Fruit fly (Drosophila melanogaster): ENCODE results near the gene wake.

The wake gene

dm6 chr3R:22590668-22591275, 48.8 kb upstream of the wake start (continued):
- TF ChIP-seq Hr51 (GFP tag; optimal IDR thresholded peaks at IDR 0.05) (peak; percentile 23 to 72), CG17912 (GFP tag; optimal IDR thresholded peaks at IDR 0.05) (no peak), CG18764 (GFP tag; optimal IDR thresholded peaks at IDR 0.05) (peak; percentile 16), Rfx (GFP tag; IDR thresholded peaks at IDR 0.05) (no peak), gcm2 (GFP tag; optimal IDR thresholded peaks at IDR 0.05) (no peak), sc (optimal IDR thresholded peaks at IDR 0.05) (no peak), sc (GFP tag; optimal IDR thresholded peaks at IDR 0.05) (peak; percentile 79), CG9817 (tag; optimal IDR thresholded peaks at IDR 0.05) (peak; percentile 18), CG2199 (GFP tag; IDR thresholded peaks at IDR 0.05) (peak; percentile 90; the same call in 2 of the 3 replicates), H2.0 (GFP tag; IDR thresholded peaks at IDR 0.05) (no peak), croc (GFP tag; conservative IDR thresholded peaks at IDR 0.05) (peak; percentile 62), CG7987 (GFP tag; optimal IDR thresholded peaks at IDR 0.05) (no peak), tx (GFP tag; optimal IDR thresholded peaks at IDR 0.05) (peak; percentile 36), CG10431 (GFP tag; optimal IDR thresholded peaks at IDR 0.05) (peak; percentile 14), Trl (optimal IDR thresholded peaks at IDR 0.05) (no peak), Trl (GFP tag; optimal IDR thresholded peaks at IDR 0.05) (peak; percentile 10), ttk (GFP tag; IDR thresholded peaks at IDR 0.05) (0 out of 2 replicates have a peak, but pooled peaks have one; percentile 34), zf30C (GFP tag; optimal IDR thresholded peaks at IDR 0.05) (no peak), bowl (GFP tag; IDR thresholded peaks at IDR 0.05) (no peak), oc (tag; optimal IDR thresholded peaks at IDR 0.05) (peak; percentile 51), Elba2 (GFP tag; optimal IDR thresholded peaks at IDR 0.05) (no peak), cato (GFP tag; optimal IDR thresholded peaks at IDR 0.05; ENCODE audit: borderline replicate concordance) (peak; percentile 35), sna (GFP tag; IDR thresholded peaks at IDR 0.05; ENCODE audit: partially characterized antibody) (no peak), Ssrp (tag; optimal IDR thresholded peaks at IDR 0.05) (peak; percentile 86), Jarid2 (GFP tag; optimal IDR thresholded peaks at IDR 0.05) (no peak), CG32772 (GFP tag; IDR thresholded peaks at IDR 0.05) (peak; percentile 33; the same call in 1 of the 2 replicates), sens-2 (GFP tag; IDR thresholded peaks at IDR 0.05) (no peak), Camta (GFP tag; optimal IDR thresholded peaks at IDR 0.05) (peak; percentile 39), Nf-YB (GFP tag; optimal IDR thresholded peaks at IDR 0.05) (peak; percentile 38), D19B (GFP tag; optimal IDR thresholded peaks at IDR 0.05) (peak; percentile 89), CG12155 (GFP tag; optimal IDR thresholded peaks at IDR 0.05) (peak; percentile 13), klu (GFP tag; IDR thresholded peaks at IDR 0.05) (no peak), caup (GFP tag; optimal IDR thresholded peaks at IDR 0.05; ENCODE audit: severe bottlenecking) (peak; percentile 46), crp (GFP tag; optimal IDR thresholded peaks at IDR 0.05) (no peak), Hr78 (GFP tag; optimal IDR thresholded peaks at IDR 0.05) (peak in 1 of 2 experiments; percentile 38), HLH54F (GFP tag; optimal IDR thresholded peaks at IDR 0.05) (peak; percentile 13), Hmr (GFP tag; optimal IDR thresholded peaks at IDR 0.05) (peak; percentile 20), CG3065 (GFP tag; optimal IDR thresholded peaks at IDR 0.05) (peak; percentile 28), Stat92E (GFP tag; optimal IDR thresholded peaks at IDR 0.05) (peak in 1 of 3 experiments; percentile 80), CG4707 (GFP tag; optimal IDR thresholded peaks at IDR 0.05) (peak; percentile 49), CG30020 (tag; optimal IDR thresholded peaks at IDR 0.05) (peak; percentile 20), CG2712 (tag; optimal IDR thresholded peaks at IDR 0.05) (peak; percentile 83), HmgZ (tag; optimal IDR thresholded peaks at IDR 0.05) (no peak), CG12071 (GFP tag; optimal IDR thresholded peaks at IDR 0.05) (no peak), CG9609 (GFP tag; optimal IDR thresholded peaks at IDR 0.05) (peak; percentile 1), ssp (GFP tag; IDR thresholded peaks at IDR 0.05) (peak; percentile 33; the same call in 1 of the 2 replicates), CG13123 (GFP tag; optimal IDR thresholded peaks at IDR 0.05) (peak; percentile 18), Bgb (GFP tag; IDR thresholded peaks at IDR 0.05; ENCODE audit: partially characterized antibody) (no peak), pb (GFP tag; optimal IDR thresholded peaks at IDR 0.05) (no peak)
